Fruit fly (Drosophila melanogaster) Kc167 (cell line): ENCODE data around the gene CG6689.

Experiments used
- Myc ChIP-seq: fragments of >200 bp; optimal IDR thresholded peaks from 2 replicates; lab custom pipeline; 2017; ENCODE audit warnings: missing external identifiers
- Sin3A ChIP-seq: fragments of >200 bp; optimal IDR thresholded peaks from 2 replicates; lab custom pipeline; 2018; ENCODE audit warnings: missing external identifiers
- h ChIP-seq: fragments of >200 bp; optimal IDR thresholded peaks from 3 replicates; lab custom pipeline; 2018; ENCODE audit warnings: missing external identifiers
- insv ChIP-seq: fragments of >200 bp; optimal IDR thresholded peaks from 3 replicates; lab custom pipeline; 2018; ENCODE audit warnings: missing external identifiers
- psq ChIP-seq: fragments of >200 bp; optimal IDR thresholded peaks from 2 replicates; lab custom pipeline; 2017; ENCODE audit warnings: missing external identifiers
- ttk ChIP-seq: sonication (Bioruptor generic); optimal IDR thresholded peaks from 2 replicates; lab custom pipeline; 2017; ENCODE audit warnings: missing external identifiers

CG6689 gene

DNA sequence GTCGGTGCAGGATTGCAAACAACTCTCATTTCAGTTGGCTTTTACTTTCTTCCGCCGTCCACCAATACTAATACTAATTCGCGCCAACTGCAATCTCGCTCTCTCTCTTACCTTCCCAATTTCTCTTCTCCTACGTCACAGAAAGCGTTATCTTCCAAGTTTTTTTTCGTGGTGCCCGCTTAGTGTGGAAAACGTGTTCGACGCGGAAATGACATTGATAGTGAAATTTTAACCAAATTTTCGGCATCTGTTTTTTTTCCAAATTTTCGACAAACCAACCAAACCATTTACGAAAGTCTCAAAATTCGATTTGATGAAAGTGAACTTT, 22.5 kb downstream of the CG6689 start, which contains the start of gene cu:
Gene cu, plus strand, starts transcription at position 204 of the 328 bp plus-strand sequence.
- TF ChIP-seq psq (lab: Kevin White, UChicago) (no peak), insv (lab: Kevin White, UChicago) (no peak), Sin3A (no peak), ttk (lab: Kevin White, UChicago) (no peak), Myc (lab: Kevin White, UChicago) (no peak), h (no peak)

DNA sequence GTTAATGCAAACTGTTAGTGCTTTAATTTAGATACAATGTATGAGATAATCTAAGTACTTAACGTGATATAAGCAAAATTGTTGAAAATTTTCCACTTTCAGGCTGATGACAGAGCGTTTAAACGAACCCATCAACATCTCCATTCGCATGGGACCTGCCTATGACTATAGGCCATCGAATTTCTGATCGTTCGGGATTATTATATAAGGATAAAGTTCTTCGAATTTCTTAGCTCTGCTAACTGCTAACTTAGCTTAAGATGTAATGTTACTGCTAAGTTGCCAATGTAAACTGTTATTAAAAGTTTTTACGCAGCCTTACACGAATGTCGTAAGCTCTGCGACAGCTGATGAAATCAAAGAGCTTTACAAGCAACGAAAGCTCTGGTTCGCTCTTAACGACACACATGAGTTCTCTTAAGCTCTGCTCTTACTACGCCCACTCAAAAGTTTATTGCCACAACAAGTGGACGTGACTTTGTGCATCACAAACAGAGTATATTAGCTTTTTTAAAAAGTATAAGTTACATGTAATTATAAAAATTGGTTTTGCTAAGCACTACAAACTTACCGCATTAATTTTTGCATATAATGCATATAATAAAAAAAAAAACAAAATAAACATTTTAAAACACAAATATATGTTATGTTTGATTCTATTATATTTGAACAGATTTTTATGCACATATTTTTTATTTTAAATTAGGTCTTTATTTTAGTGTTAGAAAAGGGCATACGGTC, 23.0 kb downstream of the CG6689 start:
- TF ChIP-seq h (no peak), ttk (lab: Kevin White, UChicago) (no peak), insv (lab: Kevin White, UChicago) (no peak), Sin3A (no peak), Myc (lab: Kevin White, UChicago) (no peak)

DNA sequence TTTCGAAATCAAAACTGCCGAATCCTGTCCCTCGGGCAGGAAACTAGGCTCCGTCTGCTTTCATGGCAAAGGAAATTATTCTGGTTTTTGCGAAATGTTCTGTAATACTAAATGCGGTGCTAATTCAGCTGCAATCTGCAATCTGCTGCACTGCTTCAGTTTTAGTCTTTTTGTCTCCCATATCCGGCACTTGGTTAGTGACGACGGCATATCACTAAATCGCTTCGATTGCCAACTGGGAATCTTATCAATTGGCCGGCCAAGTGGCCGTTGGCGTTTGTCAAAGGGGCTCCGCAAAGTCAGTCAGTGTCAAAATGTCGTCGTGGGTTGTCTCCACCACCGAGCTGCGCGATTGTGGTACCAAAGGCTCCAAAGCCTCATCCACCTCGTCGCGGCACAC, 24.1 kb downstream of the CG6689 start, which contains the start of gene CG18577:
Gene CG18577, plus strand, starts transcription at position 301 of the 400 bp plus-strand sequence.
- TF ChIP-seq psq (lab: Kevin White, UChicago) (no peak), Myc (lab: Kevin White, UChicago) (no peak), ttk (lab: Kevin White, UChicago) (no peak), insv (lab: Kevin White, UChicago) (no peak), Sin3A (no peak), h (no peak)

DNA sequence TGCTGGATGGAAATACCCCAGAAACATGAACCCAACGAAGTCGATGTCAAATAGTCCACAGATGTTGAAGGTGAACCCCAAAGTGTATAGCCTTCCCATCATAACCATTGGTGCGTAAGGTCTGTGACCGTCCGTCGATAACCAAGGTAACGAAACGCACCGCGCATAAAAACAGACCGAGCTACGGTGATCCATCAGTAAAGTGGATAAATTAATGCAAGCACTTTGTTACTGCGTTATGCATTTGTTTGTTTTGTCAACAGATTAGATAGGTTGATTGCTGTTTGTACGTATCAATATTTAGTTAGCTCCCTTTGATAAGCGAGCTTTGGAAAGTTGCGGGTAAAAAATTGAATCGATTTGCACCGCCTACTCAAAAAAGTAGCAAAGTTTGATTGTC, 41.6 kb downstream of the CG6689 start:
- TF ChIP-seq Sin3A = no peak
- no peak for TF ChIP-seq insv (lab: Kevin White, UChicago)
- TF ChIP-seq Myc (lab: Kevin White, UChicago) = no peak
- TF ChIP-seq ttk (lab: Kevin White, UChicago) = no peak
- TF ChIP-seq h = no peak
- TF ChIP-seq psq (lab: Kevin White, UChicago) = no peak

DNA sequence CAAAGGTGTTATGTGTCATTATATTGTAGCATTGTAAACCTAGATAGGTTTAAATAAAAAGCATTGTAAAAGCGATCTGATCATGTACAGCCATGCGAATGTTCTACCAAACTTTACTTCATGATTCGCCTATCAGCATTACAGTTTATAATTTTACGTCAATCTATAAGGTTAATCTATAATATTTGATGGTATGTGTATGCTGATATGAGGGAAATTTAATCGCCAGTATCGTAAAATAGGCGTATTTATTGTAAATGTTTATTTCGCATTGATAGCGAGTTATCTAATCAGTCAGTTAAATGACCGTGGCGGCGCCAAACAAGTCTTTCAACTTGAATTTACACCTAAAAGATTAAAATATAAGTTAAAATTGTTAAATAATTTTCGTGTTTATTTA, 42.3 kb downstream of the CG6689 start:
- no peak for TF ChIP-seq psq (lab: Kevin White, UChicago)

DNA sequence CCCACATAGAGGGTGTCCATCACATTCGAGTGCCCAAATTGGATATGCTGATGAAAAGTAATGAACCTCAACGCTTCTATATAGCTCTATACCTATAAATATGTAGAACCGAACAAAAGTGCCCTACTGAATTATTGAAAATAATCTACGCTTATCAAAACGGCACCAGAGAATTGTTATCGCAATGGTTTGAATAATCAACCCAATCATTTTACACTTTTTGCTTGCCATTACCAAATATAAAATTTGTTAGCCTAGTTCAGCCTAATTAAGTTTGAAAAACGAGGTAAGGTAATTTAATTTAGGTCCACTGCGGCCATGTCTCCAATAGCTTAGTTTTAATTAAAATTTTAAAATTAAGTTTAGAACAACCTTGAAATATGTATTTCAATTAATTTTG, 44.1 kb downstream of the CG6689 start:
- no peak for TF ChIP-seq Sin3A
- no peak for TF ChIP-seq Myc (lab: Kevin White, UChicago)
- no peak for TF ChIP-seq psq (lab: Kevin White, UChicago)
- no peak for TF ChIP-seq insv (lab: Kevin White, UChicago)
- no peak for TF ChIP-seq h
- TF ChIP-seq ttk (lab: Kevin White, UChicago) = no peak

DNA sequence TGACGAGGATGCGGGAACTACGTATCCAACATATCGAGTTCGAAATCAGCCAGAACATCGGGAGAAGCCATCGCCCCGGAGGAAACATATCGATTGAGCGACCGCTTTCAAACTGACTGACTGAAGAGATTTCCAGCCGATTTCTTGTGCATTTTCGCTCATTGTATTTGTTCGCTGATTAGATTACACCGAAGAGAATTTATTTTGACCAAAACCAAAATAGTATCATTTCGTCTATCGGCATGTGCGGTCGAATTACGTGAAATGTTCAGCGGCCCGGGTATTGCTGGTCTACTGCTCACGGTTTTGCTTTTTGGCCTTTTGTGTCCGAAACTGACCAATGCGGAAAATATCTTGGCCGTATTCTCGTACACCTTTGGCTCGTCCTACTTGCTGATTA, 44.6 kb downstream of the CG6689 start, which contains the start of the genes Ugt304A1 and Ugt303A1:
Gene Ugt304A1, minus strand, starts transcription at position 101 of the 400 bp plus-strand sequence.
Gene Ugt303A1, plus strand, starts transcription at position 222 of the 400 bp plus-strand sequence.
- no peak for TF ChIP-seq ttk (lab: Kevin White, UChicago)

DNA sequence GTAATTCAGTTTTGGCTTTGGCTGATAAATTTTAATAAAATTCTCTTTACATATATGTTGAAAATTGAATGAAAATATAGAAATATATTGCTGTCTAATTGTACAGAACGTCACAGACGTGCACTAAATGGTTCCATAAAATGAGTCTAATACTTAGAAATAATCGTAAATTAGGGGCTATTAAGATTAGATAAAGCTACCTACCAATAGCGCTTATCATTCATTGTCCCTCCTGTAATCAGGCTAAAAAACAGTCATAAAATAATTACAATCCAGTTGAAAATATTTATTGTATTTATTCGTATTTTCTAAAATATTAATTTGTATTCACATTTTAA, 46.7 kb downstream of the CG6689 start:
- no peak for TF ChIP-seq h
- no peak for TF ChIP-seq ttk (lab: Kevin White, UChicago)
- TF ChIP-seq Myc (lab: Kevin White, UChicago) = no peak
- TF ChIP-seq psq (lab: Kevin White, UChicago) = no peak
- TF ChIP-seq Sin3A = no peak
- TF ChIP-seq insv (lab: Kevin White, UChicago) = no peak

DNA sequence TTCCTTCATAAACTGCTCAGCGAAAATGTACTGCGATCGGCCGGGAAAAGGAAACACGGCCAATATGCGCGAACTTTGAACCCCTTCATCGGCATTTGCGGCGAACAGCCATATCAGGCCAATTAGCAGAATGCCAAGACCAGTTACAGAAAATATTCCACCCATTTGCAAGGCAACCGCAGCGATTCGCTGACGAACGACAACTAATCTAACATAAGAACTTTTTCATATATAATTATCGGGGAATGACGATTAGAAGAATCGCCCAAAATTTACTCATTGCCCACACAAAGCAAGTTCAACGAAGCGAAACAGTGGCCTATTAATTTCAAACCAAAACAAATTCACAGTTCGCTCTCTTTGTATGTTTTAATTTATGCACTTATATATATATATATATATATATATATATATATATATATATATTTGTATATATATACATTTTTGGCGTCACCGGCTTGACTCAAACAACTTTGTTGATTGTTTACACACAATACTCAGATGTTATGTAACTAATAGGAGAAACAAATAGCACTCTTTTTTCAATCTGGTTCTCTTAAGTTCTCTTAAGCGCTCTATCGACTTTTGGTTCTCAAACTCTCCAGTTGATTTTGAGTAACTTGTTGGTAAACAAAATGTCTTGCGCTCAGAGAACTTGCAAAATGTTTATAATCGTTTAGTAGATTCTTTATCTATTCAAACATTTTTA, 47.2 kb downstream of the CG6689 start, which contains the start of gene Ugt35A1:
Gene Ugt35A1, minus strand, starts transcription at position 205 of the 709 bp plus-strand sequence.
- TF ChIP-seq psq (lab: Kevin White, UChicago) (no peak), Sin3A (no peak), Myc (lab: Kevin White, UChicago) (no peak), insv (lab: Kevin White, UChicago) (no peak), h (no peak), ttk (lab: Kevin White, UChicago) (no peak)

DNA sequence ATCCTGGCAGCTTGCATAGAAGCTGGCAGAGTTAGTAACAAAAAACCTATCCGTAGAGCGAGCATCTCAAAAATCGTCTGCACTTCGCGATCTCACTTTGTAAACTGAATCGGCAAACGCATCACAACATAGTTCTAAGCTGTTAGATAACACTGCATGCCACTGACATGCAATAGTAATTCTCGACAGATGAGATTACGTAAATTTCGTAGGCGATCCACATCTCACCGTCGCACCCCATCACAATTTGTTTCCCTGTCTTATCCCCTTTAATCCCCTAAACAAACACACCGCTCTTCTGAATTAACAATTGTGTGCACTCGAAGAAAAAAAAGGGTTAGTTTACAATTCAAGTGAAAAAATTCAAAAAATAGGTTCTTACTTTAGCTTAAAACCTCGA, 49.7 kb downstream of the CG6689 start, which contains the start of gene Ugt35B1:
Gene Ugt35B1, minus strand, starts transcription at position 101 of the 400 bp plus-strand sequence.
- TF ChIP-seq h (no peak), Sin3A (no peak), insv (lab: Kevin White, UChicago) (no peak), Myc (lab: Kevin White, UChicago) (no peak)

DNA sequence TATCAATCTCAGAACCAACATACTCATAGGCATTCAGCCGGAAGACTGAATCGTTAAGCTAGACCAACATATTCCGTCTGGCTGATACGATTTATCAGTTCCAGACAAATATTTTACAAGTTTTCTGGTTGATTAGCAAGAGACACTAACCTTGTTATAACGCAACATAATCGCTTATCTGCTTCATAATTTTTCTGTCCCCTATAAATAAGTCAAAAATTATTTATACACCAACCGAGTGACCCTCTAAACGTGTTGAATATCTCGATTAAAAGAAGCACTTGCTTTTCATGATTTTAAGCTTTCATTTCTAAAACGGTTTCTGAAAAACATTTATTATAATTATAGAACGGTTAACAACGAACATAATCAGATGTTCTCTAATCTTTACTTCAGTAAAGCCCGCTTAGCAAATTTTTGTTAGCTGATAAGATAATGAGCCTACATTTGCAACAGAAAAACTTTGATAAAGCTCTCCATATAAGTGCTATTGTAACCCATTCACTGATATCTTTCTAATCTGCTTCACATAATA, 51.9 kb downstream of the CG6689 start, which contains the start of gene Ugt35E2:
Gene Ugt35E2, minus strand, starts transcription at position 51 of the 535 bp plus-strand sequence.
- TF ChIP-seq Sin3A (no peak), ttk (lab: Kevin White, UChicago) (no peak), Myc (lab: Kevin White, UChicago) (no peak), insv (lab: Kevin White, UChicago) (no peak), h (no peak), psq (lab: Kevin White, UChicago) (no peak)
